Worm (Caenorhabditis elegans) whole organism, L2 larva: ENCODE data around the gene H03G16.1.

ENCODE experiments used
- C34F6.9 ChIP-seq: fragments of 150-350 bp; optimal IDR thresholded peaks from 2 replicates; lab custom pipeline; 2014; ENCODE audit warnings: missing biosample characterization, missing genetic modification characterization
- R02D3.7 ChIP-seq: fragments of 150-350 bp; optimal IDR thresholded peaks from 2 replicates; lab custom pipeline; 2014; ENCODE audit warnings: missing biosample characterization, missing genetic modification characterization
- ZK546.5 ChIP-seq: sonication (generic microtip); optimal IDR thresholded peaks from 2 replicates; lab custom pipeline; 2017; ENCODE audit warnings: missing biosample characterization, missing genetic modification characterization
- alr-1 ChIP-seq: fragments of 150-350 bp; optimal IDR thresholded peaks from 2 replicates; lab custom pipeline; 2014; ENCODE audit warnings: missing biosample characterization, missing genetic modification characterization
- aly-2 ChIP-seq: fragments of 150-350 bp; optimal IDR thresholded peaks from 2 replicates; lab custom pipeline; 2014; ENCODE audit warnings: missing biosample characterization, missing genetic modification characterization
- ama-1 ChIP-seq: fragments of 150-350 bp; optimal IDR thresholded peaks from 2 replicates; lab custom pipeline; 2018; ENCODE audit warnings: inconsistent platforms
- blmp-1 ChIP-seq: sonication (generic microtip); optimal IDR thresholded peaks from 2 replicates; lab custom pipeline; 2017; ENCODE audit warnings: missing genetic modification characterization, mild to moderate bottlenecking, missing compliant biosample characterization, antibody characterized with exemption, moderate library complexity; ENCODE audit not compliant: insufficient read depth
- ceh-16 ChIP-seq: fragments of 150-350 bp; optimal IDR thresholded peaks from 2 replicates; lab custom pipeline; 2014; ENCODE audit warnings: missing biosample characterization, missing genetic modification characterization
- ceh-82 ChIP-seq: fragments of 150-350 bp; optimal IDR thresholded peaks from 2 replicates; lab custom pipeline; 2014; ENCODE audit warnings: missing biosample characterization, missing genetic modification characterization
- crh-2 ChIP-seq: sonication (generic microtip); optimal IDR thresholded peaks from 2 replicates; lab custom pipeline; 2017; ENCODE audit warnings: missing biosample characterization, missing genetic modification characterization
- dmd-4 ChIP-seq: sonication (generic microtip); optimal IDR thresholded peaks from 2 replicates; lab custom pipeline; 2017; ENCODE audit warnings: missing biosample characterization, missing genetic modification characterization
- egl-27 ChIP-seq: sonication (generic microtip); optimal IDR thresholded peaks from 3 replicates; lab custom pipeline; 2017; ENCODE audit warnings: missing biosample characterization, missing genetic modification reagents, missing genetic modification characterization
- elt-1 ChIP-seq: fragments of 150-350 bp; optimal IDR thresholded peaks from 2 replicates; lab custom pipeline; 2014; ENCODE audit warnings: missing biosample characterization, missing genetic modification characterization
- fos-1 ChIP-seq: fragments of 150-350 bp; optimal IDR thresholded peaks from 2 replicates; lab custom pipeline; 2014; ENCODE audit warnings: missing biosample characterization, missing genetic modification characterization
- lin-39 ChIP-seq: fragments of 150-350 bp; optimal IDR thresholded peaks from 2 replicates; lab custom pipeline; 2014; ENCODE audit warnings: missing biosample characterization, missing genetic modification reagents, missing genetic modification characterization
- lsy-2 ChIP-seq, 2 experiments: fragments of 150-350 bp in 1 of 2; sonication (generic microtip) in 1 of 2; optimal IDR thresholded peaks; 2 replicates each; lab custom pipeline; 2014 to 2017; ENCODE audit warnings: missing biosample characterization in 2 of 2, missing genetic modification characterization in 2 of 2
- mab-5 ChIP-seq: fragments of 150-350 bp; optimal IDR thresholded peaks from 2 replicates; lab custom pipeline; 2014; ENCODE audit warnings: missing biosample characterization, missing genetic modification characterization
- mbf-1 ChIP-seq: sonication (generic microtip); optimal IDR thresholded peaks from 2 replicates; lab custom pipeline; 2017; ENCODE audit warnings: missing biosample characterization, missing genetic modification characterization
- nhr-10 ChIP-seq: sonication (generic microtip); optimal IDR thresholded peaks from 2 replicates; lab custom pipeline; 2017; ENCODE audit warnings: missing biosample characterization, missing genetic modification characterization
- nhr-11 ChIP-seq: fragments of 150-350 bp; optimal IDR thresholded peaks from 2 replicates; lab custom pipeline; 2014; ENCODE audit warnings: missing biosample characterization, missing genetic modification characterization
- nhr-12 ChIP-seq: fragments of 150-350 bp; optimal IDR thresholded peaks from 2 replicates; lab custom pipeline; 2014; ENCODE audit warnings: missing biosample characterization, missing genetic modification characterization
- nhr-129 ChIP-seq: fragments of 150-350 bp; optimal IDR thresholded peaks from 2 replicates; lab custom pipeline; 2014; ENCODE audit warnings: missing biosample characterization, missing genetic modification characterization
- nhr-23 ChIP-seq: fragments of 150-350 bp; optimal IDR thresholded peaks from 2 replicates; lab custom pipeline; 2014; ENCODE audit warnings: missing biosample characterization, missing genetic modification reagents, missing genetic modification characterization
- nhr-25 ChIP-seq: fragments of 150-350 bp; sonication (generic microtip); optimal IDR thresholded peaks from 3 replicates; lab custom pipeline; 2014; ENCODE audit warnings: missing biosample characterization, missing genetic modification characterization
- nhr-6 ChIP-seq: fragments of 150-350 bp; optimal IDR thresholded peaks from 2 replicates; lab custom pipeline; 2014; ENCODE audit warnings: missing biosample characterization, missing genetic modification characterization
- nhr-77 ChIP-seq: fragments of 150-350 bp; optimal IDR thresholded peaks from 2 replicates; lab custom pipeline; 2014; ENCODE audit warnings: missing biosample characterization, missing genetic modification characterization
- sem-4 ChIP-seq: fragments of 150-350 bp; optimal IDR thresholded peaks from 2 replicates; lab custom pipeline; 2014; ENCODE audit warnings: missing biosample characterization, missing genetic modification reagents, missing genetic modification characterization
- skn-1 ChIP-seq: sonication (generic microtip); optimal IDR thresholded peaks from 2 replicates; lab custom pipeline; 2017; ENCODE audit warnings: missing biosample characterization, missing genetic modification characterization
- sma-9 ChIP-seq, 2 experiments: fragments of 150-350 bp in 1 of 2; sonication (generic microtip) in 1 of 2; optimal IDR thresholded peaks; 2 replicates each; lab custom pipeline; 2014 to 2016; ENCODE audit warnings: missing genetic modification characterization in 2 of 2, mild to moderate bottlenecking in 1 of 2, missing biosample characterization in 1 of 2, missing compliant biosample characterization in 1 of 2, missing genetic modification reagents in 1 of 2, moderate library complexity in 1 of 2
- unc-39 ChIP-seq: fragments of 150-350 bp; optimal IDR thresholded peaks from 2 replicates; lab custom pipeline; 2014; ENCODE audit warnings: missing biosample characterization, missing genetic modification characterization
- unc-55 ChIP-seq: fragments of 150-350 bp; sonication (generic microtip); optimal IDR thresholded peaks from 3 replicates; lab custom pipeline; 2014; ENCODE audit warnings: missing biosample characterization, missing genetic modification reagents, missing genetic modification characterization
- unc-62 ChIP-seq: fragments of 150-350 bp; optimal IDR thresholded peaks from 2 replicates; lab custom pipeline; 2014; ENCODE audit warnings: missing biosample characterization, missing genetic modification reagents, missing genetic modification characterization
- zag-1 ChIP-seq: fragments of 150-350 bp; optimal IDR thresholded peaks from 2 replicates; lab custom pipeline; 2014; ENCODE audit warnings: missing biosample characterization, missing genetic modification characterization
- ztf-1 ChIP-seq: fragments of 200-800 bp; sonication (Bioruptor generic); conservative IDR thresholded peaks from 2 replicates; pipeline ENCODE4 v1.3.6; 2022; ENCODE audit warnings: missing genetic modification characterization, missing compliant biosample characterization

H03G16.1 gene

DNA sequence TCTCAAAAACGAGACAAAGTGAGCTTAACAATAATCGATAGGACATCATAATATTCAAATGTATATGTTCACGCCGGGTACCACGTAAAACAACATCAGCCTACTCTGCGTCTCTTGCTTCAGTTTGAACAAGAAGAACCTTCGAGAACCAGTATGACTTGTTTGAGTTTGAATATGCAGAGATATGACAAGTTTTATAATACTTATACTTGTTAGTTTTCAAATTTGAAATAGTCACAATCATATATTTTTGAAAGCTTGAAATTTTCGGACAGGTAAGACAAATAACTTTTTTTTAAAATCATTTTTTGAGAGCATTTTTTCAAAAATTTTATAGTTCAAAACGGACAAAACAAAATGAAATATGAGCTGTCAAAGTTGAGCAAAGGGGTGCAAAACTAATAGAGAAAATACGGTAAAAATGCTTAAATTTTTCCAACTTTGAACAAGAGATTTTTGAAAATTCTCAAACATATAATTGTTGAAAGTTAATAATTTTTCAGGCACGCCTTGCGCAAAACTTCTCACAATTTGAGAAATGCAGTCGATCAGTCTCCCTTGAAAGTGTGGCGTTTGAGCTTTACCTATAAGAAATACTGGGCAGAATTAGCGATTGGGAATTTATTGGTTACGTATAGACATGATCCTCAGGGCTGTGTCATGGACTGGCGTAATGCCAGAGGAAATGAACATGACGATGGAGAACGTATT is at the start of gene H03G16.1:
TSS of gene H03G16.1 (plus strand) at position 661 of the 711 bp plus-strand sequence.
- TF ChIP-seq nhr-11 (no peak), ceh-16 (no peak), egl-27 (tag; lab: Kevin White, UChicago) (no peak), nhr-12 (tag; lab: Kevin White, UChicago) (no peak), sem-4 (no peak), R02D3.7 (tag; lab: Kevin White, UChicago) (no peak), unc-55 (GFP tag; lab: Kevin White, UChicago) (no peak), nhr-10 (no peak), mbf-1 (tag; lab: Kevin White, UChicago) (no peak), alr-1 (tag; lab: Kevin White, UChicago) (no peak), nhr-77 (tag; lab: Kevin White, UChicago) (no peak), lin-39 (tag; lab: Kevin White, UChicago) (no peak), elt-1 (tag; lab: Kevin White, UChicago) (no peak), nhr-25 (tag; lab: Kevin White, UChicago) (no peak), zag-1 (tag; lab: Kevin White, UChicago) (no peak), C34F6.9 (tag; lab: Kevin White, UChicago) (no peak), ZK546.5 (tag; lab: Kevin White, UChicago) (no peak), blmp-1 (no peak), unc-39 (tag; lab: Kevin White, UChicago) (no peak)
- TF ChIP-seq, all 48 proteins: peak for 0

ce11 chrX:15003891-15004550 is 49.7 kb upstream of the H03G16.1 start, which contains the start of gene slc-25A18.1:
slc-25A18.1 (minus strand) TSS chrX:15003941.
- no peak for TF ChIP-seq mab-5 (tag; lab: Kevin White, UChicago)
- TF ChIP-seq sem-4, result no peak
- no peak for TF ChIP-seq C34F6.9 (tag; lab: Kevin White, UChicago)
- TF ChIP-seq sma-9 (GFP tag; optimal IDR thresholded peaks at IDR 0.05; lab: Kevin White, UChicago), result no peak
- no peak for TF ChIP-seq sma-9 (tag; optimal IDR thresholded peaks at IDR 0.05; lab: Kevin White, UChicago)
- no peak for TF ChIP-seq fos-1
- TF ChIP-seq ztf-1, result no peak
- TF ChIP-seq nhr-6 (tag; lab: Kevin White, UChicago), result no peak
- no peak for TF ChIP-seq lsy-2 (tag; optimal IDR thresholded peaks at IDR 0.05; lab: Kevin White, UChicago)
- no peak for TF ChIP-seq nhr-23 (tag; lab: Kevin White, UChicago)
- TF ChIP-seq aly-2 (tag; lab: Kevin White, UChicago), result no peak
- TF ChIP-seq, all 48 proteins: peak for 0

ce11 chrX:15006847-15007358 is 46.8 kb upstream of the H03G16.1 start, which contains the start of gene ergi-2:
ergi-2 (minus strand) TSS chrX:15007308.
- TF ChIP-seq C34F6.9 (tag; lab: Kevin White, UChicago) (peak; percentile 32), ama-1 (lab: Kevin White, UChicago) (no peak), crh-2 (tag; lab: Kevin White, UChicago) (peak; percentile 43), unc-55 (GFP tag; lab: Kevin White, UChicago) (peak; percentile 35), mbf-1 (tag; lab: Kevin White, UChicago) (no peak), sem-4 (no peak), nhr-129 (tag; lab: Kevin White, UChicago) (peak; percentile 46), elt-1 (tag; lab: Kevin White, UChicago) (no peak), skn-1 (tag; lab: Kevin White, UChicago) (no peak), R02D3.7 (tag; lab: Kevin White, UChicago) (no peak), nhr-25 (tag; lab: Kevin White, UChicago) (no peak), ceh-82 (tag; lab: Kevin White, UChicago) (no peak), fos-1 (peak; percentile 23)

- TF ChIP-seq skn-1 (tag; lab: Kevin White, UChicago) (no peak), unc-62 (GFP tag; lab: Kevin White, UChicago) (no peak), egl-27 (tag; lab: Kevin White, UChicago) (no peak), sma-9 (GFP tag; optimal IDR thresholded peaks at IDR 0.05; lab: Kevin White, UChicago) (no peak), sma-9 (tag; optimal IDR thresholded peaks at IDR 0.05; lab: Kevin White, UChicago) (no peak), dmd-4 (tag; lab: Kevin White, UChicago) (no peak)
- TF ChIP-seq, all 48 proteins: peak for 0
Observed at ce11 chrX:15008697-15009096, 45.0 kb upstream of the H03G16.1 start.
